Fruit fly (Drosophila melanogaster): ENCODE results near the gene CG9175.
A peak's percentile ranks its signal among the peaks of the same experiment; 100 is the strongest.

Gene CG9175

DNA sequence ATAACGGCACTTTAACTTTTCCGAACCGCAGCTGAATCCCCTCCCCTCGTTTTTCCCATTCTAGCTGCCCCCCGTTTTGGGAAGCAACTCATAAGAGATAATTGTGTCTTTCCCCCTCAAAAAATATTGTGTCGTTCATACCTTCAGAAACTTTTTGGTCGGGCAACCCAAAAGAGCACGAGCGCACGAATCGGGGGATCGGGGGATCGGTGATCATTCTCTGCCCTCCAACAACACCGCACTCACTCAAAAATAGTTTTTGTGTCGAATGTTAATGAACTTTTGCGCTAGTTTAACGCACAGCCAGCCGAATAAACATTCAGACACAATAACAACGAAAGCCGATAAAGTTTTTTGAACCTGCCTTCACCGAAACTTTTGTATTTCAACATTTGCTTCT, 8.4 kb downstream of the CG9175 start:
- no peak for TF ChIP-seq CG7101 (tag; optimal IDR thresholded peaks at IDR 0.05)

DNA sequence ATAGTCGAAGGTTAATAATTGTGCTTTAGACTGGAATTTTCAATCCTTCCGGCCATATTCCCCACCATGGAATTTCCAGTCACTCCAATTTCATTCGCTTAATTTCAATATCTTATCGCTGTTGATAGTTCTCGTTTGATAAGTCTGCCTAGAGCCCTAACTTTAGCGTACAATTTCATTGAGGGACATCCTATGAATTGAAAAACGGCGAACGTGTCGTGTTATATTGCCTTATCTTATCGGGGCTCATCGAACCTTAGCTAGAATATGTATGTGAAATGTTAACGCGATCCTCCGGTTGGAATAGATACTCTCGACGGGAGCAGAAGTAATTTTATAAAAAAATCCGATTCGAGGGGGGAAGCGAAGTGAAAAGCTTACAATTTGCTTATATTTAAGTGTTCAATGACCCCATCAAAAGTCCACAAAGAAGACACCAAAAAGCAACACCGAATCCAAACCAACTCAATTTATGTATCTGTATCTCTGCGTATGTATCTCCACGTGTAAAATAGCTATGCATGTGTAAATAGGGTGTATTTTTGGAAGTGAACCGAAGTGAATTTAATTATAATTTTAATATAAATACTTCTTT, 9.1 kb downstream of the CG9175 start:
- TF ChIP-seq cic (GFP tag; optimal IDR thresholded peaks at IDR 0.05) (peak; percentile 99), CG11617 (GFP tag; optimal IDR thresholded peaks at IDR 0.05) (no peak)

DNA sequence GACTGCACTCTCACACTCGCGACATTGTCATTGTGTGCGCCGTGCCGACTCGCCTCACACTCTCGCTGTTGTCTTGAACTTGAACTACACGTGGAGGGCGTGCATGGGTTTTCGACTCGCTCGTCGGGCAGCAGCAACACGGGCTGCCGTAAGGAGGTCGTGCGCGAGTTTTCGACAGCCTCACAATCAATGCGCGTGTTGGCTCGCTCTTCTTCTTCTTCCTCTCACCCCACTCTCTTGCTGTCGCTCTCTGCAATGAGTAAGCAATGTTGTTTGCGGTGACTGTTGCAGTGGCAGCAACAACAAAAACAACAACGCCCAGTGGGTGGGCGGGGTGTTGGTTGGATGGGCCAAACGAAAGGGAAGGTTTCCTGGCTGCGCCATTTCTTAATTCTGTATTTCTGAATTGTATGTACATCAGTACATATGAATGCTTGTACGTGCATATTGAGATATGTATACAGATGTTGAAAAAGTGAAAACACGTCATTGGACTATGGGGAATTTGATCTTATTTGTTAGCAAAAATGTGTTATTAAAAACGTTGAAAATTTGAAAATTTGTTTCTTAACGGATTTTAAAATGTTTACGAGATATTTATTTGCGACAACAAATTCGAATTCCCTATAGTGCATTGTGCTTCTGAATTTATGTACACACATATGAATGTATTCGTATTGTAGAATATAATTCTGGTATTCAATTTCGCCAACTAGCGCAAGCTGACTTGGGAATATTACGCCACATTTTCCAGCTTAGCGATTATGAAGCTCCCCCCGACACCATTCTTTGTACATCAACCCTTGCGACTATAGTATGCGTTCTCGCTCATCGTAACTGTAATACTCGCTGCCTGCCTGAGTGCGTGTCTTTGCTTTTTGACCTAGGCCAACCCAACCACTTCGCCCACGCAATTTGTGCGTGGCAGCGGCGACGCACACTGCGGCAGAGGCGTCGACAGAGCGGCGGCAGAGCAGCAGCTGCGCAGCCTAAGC, 10.1 kb downstream of the CG9175 start:
- TF ChIP-seq CG33017 (tag; optimal IDR thresholded peaks at IDR 0.05) (peak; percentile 48), kay (GFP tag; ENCODE audit: borderline replicate concordance) (peak; percentile 100), pad (GFP tag; optimal IDR thresholded peaks at IDR 0.05) (peak; percentile 54), Clk (GFP tag; optimal IDR thresholded peaks at IDR 0.05) (peak; percentile 47), toe (GFP tag; optimal IDR thresholded peaks at IDR 0.05) (no peak), ovo (GFP tag; optimal IDR thresholded peaks at IDR 0.05) (peak; percentile 63), CG14711 (tag; optimal IDR thresholded peaks at IDR 0.05) (no peak), Hr96 (GFP tag; optimal IDR thresholded peaks at IDR 0.05) (peak; percentile 52), Crg-1 (GFP tag; optimal IDR thresholded peaks at IDR 0.05) (peak; percentile 49), CG7045 (GFP tag; optimal IDR thresholded peaks at IDR 0.05) (peak; percentile 47), CG11617 (GFP tag; optimal IDR thresholded peaks at IDR 0.05) (peak; percentile 69), CG5204 (GFP tag; optimal IDR thresholded peaks at IDR 0.05) (no peak), CG7101 (tag; optimal IDR thresholded peaks at IDR 0.05) (peak; percentile 66), Mnt (GFP tag; optimal IDR thresholded peaks at IDR 0.05) (peak; percentile 99), CG12768 (GFP tag; optimal IDR thresholded peaks at IDR 0.05) (peak; percentile 88), cnc (optimal IDR thresholded peaks at IDR 0.05) (peak; percentile 91 to 93), bab1 (GFP tag; optimal IDR thresholded peaks at IDR 0.05) (peak; percentile 79), cic (GFP tag; optimal IDR thresholded peaks at IDR 0.05) (peak; percentile 99), CG1620 (GFP tag; optimal IDR thresholded peaks at IDR 0.05) (peak; percentile 19), tj (GFP tag; optimal IDR thresholded peaks at IDR 0.05) (peak; percentile 85)

dm6 chr2L:6087685-6088084, 11.1 kb downstream of the CG9175 start:
- TF ChIP-seq CG33017 (tag; optimal IDR thresholded peaks at IDR 0.05) (no peak), CG14711 (tag; optimal IDR thresholded peaks at IDR 0.05) (no peak), pad (GFP tag; optimal IDR thresholded peaks at IDR 0.05) (no peak), ovo (GFP tag; optimal IDR thresholded peaks at IDR 0.05) (no peak), kay (GFP tag; ENCODE audit: borderline replicate concordance) (no peak), cic (GFP tag; optimal IDR thresholded peaks at IDR 0.05) (no peak), CG7101 (tag; optimal IDR thresholded peaks at IDR 0.05) (no peak), CG5204 (GFP tag; optimal IDR thresholded peaks at IDR 0.05) (no peak), CG1620 (GFP tag; optimal IDR thresholded peaks at IDR 0.05) (no peak), bab1 (GFP tag; optimal IDR thresholded peaks at IDR 0.05) (no peak)

dm6 chr2L:6086771-6087170, 12.0 kb downstream of the CG9175 start:
- no peak for TF ChIP-seq Crg-1 (GFP tag; optimal IDR thresholded peaks at IDR 0.05)
- TF ChIP-seq CG12768 (GFP tag; optimal IDR thresholded peaks at IDR 0.05) = peak; percentile 20
- peak; percentile 8 for TF ChIP-seq CG14711 (tag; optimal IDR thresholded peaks at IDR 0.05)
- peak; percentile 29 for TF ChIP-seq tj (GFP tag; optimal IDR thresholded peaks at IDR 0.05)

DNA sequence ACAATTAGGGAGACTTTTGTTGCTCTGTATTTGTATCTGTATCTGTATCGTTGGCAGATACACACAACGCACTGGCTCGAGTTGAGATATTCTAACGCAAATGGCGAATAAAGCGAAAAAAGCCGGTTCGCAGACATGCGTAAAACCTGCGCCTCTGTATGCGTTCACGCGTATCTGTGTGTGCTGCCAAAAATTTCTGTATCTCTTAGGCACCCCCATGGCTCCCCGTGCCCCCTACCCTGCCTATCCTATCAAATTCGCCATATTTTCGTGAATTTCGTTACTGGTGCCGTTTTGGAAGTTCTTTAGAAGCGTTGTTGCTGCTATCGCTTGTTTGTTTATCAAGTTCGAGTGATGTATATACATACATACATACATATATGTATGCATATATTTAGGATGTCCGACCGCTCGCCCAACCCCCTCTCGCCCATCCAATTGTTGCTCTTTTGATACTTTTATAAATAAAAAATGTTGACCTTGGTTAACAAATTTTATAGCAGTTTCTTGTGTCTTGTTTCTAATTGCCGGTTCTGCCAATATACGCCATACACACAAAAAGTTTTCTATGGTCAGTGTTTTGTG, 12.9 kb downstream of the CG9175 start:
- TF ChIP-seq CG7045 (GFP tag; optimal IDR thresholded peaks at IDR 0.05) = no peak
- no peak for TF ChIP-seq pad (GFP tag; optimal IDR thresholded peaks at IDR 0.05)
- no peak for TF ChIP-seq cnc (optimal IDR thresholded peaks at IDR 0.05)
- TF ChIP-seq Clk (GFP tag; optimal IDR thresholded peaks at IDR 0.05) = no peak
- no peak for TF ChIP-seq CG5204 (GFP tag; optimal IDR thresholded peaks at IDR 0.05)
- no peak for TF ChIP-seq tj (GFP tag; optimal IDR thresholded peaks at IDR 0.05)
- no peak for TF ChIP-seq CG11617 (GFP tag; optimal IDR thresholded peaks at IDR 0.05)
- no peak for TF ChIP-seq kay (GFP tag; ENCODE audit: borderline replicate concordance)
- TF ChIP-seq Mnt (GFP tag; optimal IDR thresholded peaks at IDR 0.05) = no peak
- TF ChIP-seq Hr96 (GFP tag; optimal IDR thresholded peaks at IDR 0.05) = no peak
- TF ChIP-seq cic (GFP tag; optimal IDR thresholded peaks at IDR 0.05) = no peak
- TF ChIP-seq ovo (GFP tag; optimal IDR thresholded peaks at IDR 0.05) = no peak
- TF ChIP-seq CG33017 (tag; optimal IDR thresholded peaks at IDR 0.05) = no peak
- TF ChIP-seq CG7101 (tag; optimal IDR thresholded peaks at IDR 0.05) = no peak

- peak; percentile 9 for TF ChIP-seq cic (GFP tag; optimal IDR thresholded peaks at IDR 0.05)
- TF ChIP-seq cnc (optimal IDR thresholded peaks at IDR 0.05) = peak in 1 of 2 experiments; percentile 55
- TF ChIP-seq CG14711 (tag; optimal IDR thresholded peaks at IDR 0.05) = no peak
- TF ChIP-seq CG12768 (GFP tag; optimal IDR thresholded peaks at IDR 0.05) = no peak
Observed at dm6 chr2L:6084694-6085093, 14.1 kb downstream of the CG9175 start.
